Worm (Caenorhabditis elegans) whole organism, L4 larva: Measurements from ENCODE around the gene C25E10.11.

Source experiments
- R02D3.7 ChIP-seq: fragments of 150-350 bp; sonication (generic microtip); optimal IDR thresholded peaks from 3 replicates; lab custom pipeline; 2014; ENCODE audit warnings: missing biosample characterization, missing genetic modification characterization
- T26A8.4 ChIP-seq: fragments of 200-800 bp; sonication (Bioruptor generic); IDR thresholded peaks from 2 replicates; pipeline ENCODE4 v1.3.6; 2022; ENCODE audit warnings: missing genetic modification characterization, missing compliant biosample characterization
- Y105C5A.15 ChIP-seq: fragments of 200-800 bp; sonication (Bioruptor generic); IDR thresholded peaks from 2 replicates; pipeline ENCODE4 v1.3.6; 2022; ENCODE audit warnings: missing genetic modification characterization, missing compliant biosample characterization
- aha-1 ChIP-seq: fragments of 150-350 bp; peaks from one replicate; lab custom pipeline; 2014; ENCODE audit warnings: missing biosample characterization, missing genetic modification characterization
- ceh-44 ChIP-seq: fragments of 200-800 bp; sonication (Bioruptor generic); IDR thresholded peaks from 2 replicates; pipeline ENCODE4 v1.3.6; 2022; ENCODE audit warnings: missing genetic modification reagents, missing genetic modification characterization, missing compliant biosample characterization
- cey-2 ChIP-seq: sonication (generic microtip); optimal IDR thresholded peaks from 3 replicates; lab custom pipeline; 2017; ENCODE audit warnings: missing genetic modification characterization, mild to moderate bottlenecking, missing compliant biosample characterization, antibody characterized with exemption, borderline replicate concordance; ENCODE audit not compliant: insufficient read depth
- daf-16 ChIP-seq, 3 experiments: sonication (generic microtip); optimal IDR thresholded peaks; 2 replicates each; lab custom pipeline; 2016 to 2017; ENCODE audit warnings: missing genetic modification characterization in 3 of 3, missing genetic modification reagents in 3 of 3, mild to moderate bottlenecking in 2 of 3, missing compliant biosample characterization in 2 of 3, missing biosample characterization in 1 of 3, moderate library complexity in 1 of 3
- dmd-6 ChIP-seq: fragments of 200-800 bp; sonication (Bioruptor generic); IDR thresholded peaks from 2 replicates; pipeline ENCODE4 v1.3.6; 2022; ENCODE audit warnings: missing genetic modification reagents, missing genetic modification characterization, missing compliant biosample characterization
- dpl-1 ChIP-seq: fragments of 150-350 bp; optimal IDR thresholded peaks from 2 replicates; lab custom pipeline; 2014; ENCODE audit warnings: missing biosample characterization, missing genetic modification reagents, missing genetic modification characterization
- dve-1 ChIP-seq: sonication (generic microtip); optimal IDR thresholded peaks from 2 replicates; lab custom pipeline; 2017; ENCODE audit warnings: antibody characterized with exemption, mild to moderate bottlenecking, missing genetic modification characterization, missing compliant biosample characterization; ENCODE audit not compliant: insufficient read depth
- gei-8 ChIP-seq: fragments of 200-800 bp; sonication (Bioruptor generic); optimal IDR thresholded peaks from 2 replicates; lab custom pipeline; 2018; ENCODE audit warnings: mild to moderate bottlenecking, missing genetic modification characterization, missing compliant biosample characterization
- hif-1 ChIP-seq, 2 experiments: sonication (generic microtip); optimal IDR thresholded peaks; 2 replicates each; lab custom pipeline; 2016 to 2017; ENCODE audit warnings: missing compliant biosample characterization in 2 of 2, missing genetic modification characterization in 2 of 2, missing genetic modification reagents in 2 of 2, missing genotype in 2 of 2, mild to moderate bottlenecking in 1 of 2
- hlh-11 ChIP-seq: fragments of 200-800 bp; sonication (Bioruptor generic); optimal IDR thresholded peaks from 2 replicates; lab custom pipeline; 2018; ENCODE audit warnings: mild to moderate bottlenecking, missing genetic modification characterization, missing compliant biosample characterization
- hlh-30 ChIP-seq: sonication (generic microtip); optimal IDR thresholded peaks from 2 replicates; lab custom pipeline; 2017; ENCODE audit warnings: antibody characterized with exemption, mild to moderate bottlenecking, missing genetic modification characterization, missing compliant biosample characterization; ENCODE audit not compliant: insufficient read depth
- jun-1 ChIP-seq: fragments of 150-350 bp; optimal IDR thresholded peaks from 2 replicates; lab custom pipeline; 2014; ENCODE audit warnings: missing biosample characterization, missing genetic modification reagents, missing genetic modification characterization
- lin-39 ChIP-seq: fragments of 150-350 bp; optimal IDR thresholded peaks from 2 replicates; lab custom pipeline; 2014; ENCODE audit warnings: missing biosample characterization, missing genetic modification reagents, missing genetic modification characterization
- lsy-2 ChIP-seq, 2 experiments: fragments of 150-350 bp in 1 of 2; sonication (generic microtip) in 1 of 2; optimal IDR thresholded peaks; 2 replicates each; lab custom pipeline; 2014 to 2017; ENCODE audit warnings: missing biosample characterization in 2 of 2, missing genetic modification characterization in 2 of 2
- mdl-1 ChIP-seq, 2 experiments: fragments of 150-350 bp in 1 of 2; sonication (generic microtip) in 1 of 2; optimal IDR thresholded peaks; 2 replicates each; lab custom pipeline; 2014 to 2017; ENCODE audit warnings: missing biosample characterization in 2 of 2, missing genetic modification characterization in 2 of 2
- mdt-29 ChIP-seq: fragments of 200-800 bp; sonication (Bioruptor generic); IDR thresholded peaks from 2 replicates; pipeline ENCODE4 v1.3.6; 2022; ENCODE audit warnings: missing genetic modification reagents, missing genetic modification characterization, missing compliant biosample characterization
- mep-1 ChIP-seq: fragments of 150-350 bp; sonication (generic microtip); optimal IDR thresholded peaks from 3 replicates; lab custom pipeline; 2014; ENCODE audit warnings: missing biosample characterization, missing genetic modification characterization
- mes-2 ChIP-seq: sonication (generic microtip); optimal IDR thresholded peaks from 2 replicates; lab custom pipeline; 2016; ENCODE audit warnings: missing genotype, mild to moderate bottlenecking, missing genetic modification characterization, missing compliant biosample characterization; ENCODE audit not compliant: poor library complexity, severe bottlenecking
- nhr-10 ChIP-seq: fragments of 150-350 bp; optimal IDR thresholded peaks from 2 replicates; lab custom pipeline; 2014; ENCODE audit warnings: missing biosample characterization, missing genetic modification characterization
- nhr-102 ChIP-seq: sonication (generic microtip); optimal IDR thresholded peaks from 2 replicates; lab custom pipeline; 2016; ENCODE audit warnings: mild to moderate bottlenecking, missing genetic modification characterization, moderate library complexity, missing compliant biosample characterization
- nhr-237 ChIP-seq: sonication (generic microtip); optimal IDR thresholded peaks from 2 replicates; lab custom pipeline; 2017; ENCODE audit warnings: missing biosample characterization, missing genetic modification characterization
- nhr-28 ChIP-seq: fragments of 150-350 bp; optimal IDR thresholded peaks from 2 replicates; lab custom pipeline; 2014; ENCODE audit warnings: missing biosample characterization, missing genetic modification characterization
- nhr-48 ChIP-seq: sonication (generic microtip); optimal IDR thresholded peaks from 2 replicates; lab custom pipeline; 2016; ENCODE audit warnings: mild to moderate bottlenecking, missing genetic modification characterization, missing compliant biosample characterization
- pha-4 ChIP-seq, 2 experiments: fragments of 150-350 bp in 1 of 2; fragments of 200-800 bp in 1 of 2; sonication (Bioruptor generic) in 1 of 2; IDR thresholded peaks in 1 of 2; optimal IDR thresholded peaks in 1 of 2; 2 replicates each; pipeline versions ENCODE4 v1.3.6 to Lab custom; 2014 to 2022; ENCODE audit warnings: missing genetic modification characterization in 2 of 2, missing genetic modification reagents in 2 of 2, missing biosample characterization in 1 of 2, missing compliant biosample characterization in 1 of 2
- pqm-1 ChIP-seq: sonication (generic microtip); optimal IDR thresholded peaks from 2 replicates; lab custom pipeline; 2017; ENCODE audit warnings: missing biosample characterization, missing genetic modification characterization
- saeg-2 ChIP-seq: fragments of 200-800 bp; sonication (Bioruptor generic); IDR thresholded peaks from 2 replicates; pipeline ENCODE4 v1.3.6; 2022; ENCODE audit warnings: missing genetic modification reagents, missing genetic modification characterization, missing compliant biosample characterization
- skn-1 ChIP-seq: fragments of 150-350 bp; optimal IDR thresholded peaks from 2 replicates; lab custom pipeline; 2014; ENCODE audit warnings: missing biosample characterization, missing genetic modification characterization
- spr-3 ChIP-seq: fragments of 200-800 bp; sonication (Bioruptor generic); optimal IDR thresholded peaks from 2 replicates; lab custom pipeline; 2018; ENCODE audit warnings: mild to moderate bottlenecking, missing genetic modification characterization, missing compliant biosample characterization
- tag-97 ChIP-seq: fragments of 200-800 bp; sonication (Bioruptor generic); IDR thresholded peaks from 2 replicates; pipeline ENCODE4 v1.3.6; 2022; ENCODE audit warnings: missing genetic modification characterization, missing compliant biosample characterization
- tra-1 ChIP-seq: fragments of 200-800 bp; sonication (Bioruptor generic); IDR thresholded peaks from 2 replicates; pipeline ENCODE4 v1.3.6; 2022; ENCODE audit warnings: missing genetic modification reagents, missing genetic modification characterization, missing compliant biosample characterization
- unc-62 ChIP-seq, 3 experiments: fragments of 150-350 bp in 1 of 3; sonication (generic microtip); optimal IDR thresholded peaks in 2 of 3; peaks in 1 of 3; 1 replicate in 1 of 3; 2 replicates in 2 of 3; lab custom pipeline; 2014 to 2017; ENCODE audit warnings: missing biosample characterization in 3 of 3, missing genetic modification characterization in 3 of 3, missing genetic modification reagents in 3 of 3, missing genotype in 1 of 3
- ztf-7 ChIP-seq: fragments of 150-350 bp; optimal IDR thresholded peaks from 2 replicates; lab custom pipeline; 2014; ENCODE audit warnings: missing biosample characterization, missing genetic modification characterization

Gene C25E10.11

ce11 chrV:9078815-9079525, 20.4 kb upstream of the C25E10.11 start:
- peak; percentile 33 for TF ChIP-seq mes-2
- TF ChIP-seq lin-39: no peak
- TF ChIP-seq hif-1 (tag; optimal IDR thresholded peaks at IDR 0.05; lab: Kevin White, UChicago): peak; percentile 2 to 94
- peak; percentile 85 for TF ChIP-seq nhr-48
- peak in 1 of 2 experiments; percentile 60 for TF ChIP-seq daf-16 (GFP tag; optimal IDR thresholded peaks at IDR 0.05; lab: Kevin White, UChicago)
- TF ChIP-seq daf-16 (tag; optimal IDR thresholded peaks at IDR 0.05; lab: Kevin White, UChicago): peak; percentile 93
- no peak for TF ChIP-seq jun-1 (tag; lab: Kevin White, UChicago)
- no peak for TF ChIP-seq dpl-1 (GFP tag; lab: Kevin White, UChicago)
- TF ChIP-seq aha-1 (tag; lab: Kevin White, UChicago): peak; percentile 89
- TF ChIP-seq cey-2: no peak
- TF ChIP-seq hlh-11 (tag; lab: Kevin White, UChicago): peak; percentile 89
- peak; percentile 42 for TF ChIP-seq pqm-1 (tag; lab: Kevin White, UChicago)
- no peak for TF ChIP-seq nhr-10 (tag; lab: Kevin White, UChicago)
- no peak for TF ChIP-seq R02D3.7 (tag; lab: Kevin White, UChicago)
- TF ChIP-seq ztf-7 (tag; lab: Kevin White, UChicago): peak; percentile 53
- peak in 1 of 2 experiments; percentile 55 for TF ChIP-seq mdl-1 (tag; optimal IDR thresholded peaks at IDR 0.05; lab: Kevin White, UChicago)
- peak; percentile 52 for TF ChIP-seq hlh-30 (tag; lab: Kevin White, UChicago)
- TF ChIP-seq dmd-6: peak; percentile 91
- 0 out of 2 replicates have a peak, but pooled peaks have one; percentile 37 for TF ChIP-seq T26A8.4
- TF ChIP-seq tra-1 (GFP tag; lab: Robert Waterston, UW): peak; percentile 44; the same call in 1 of the 2 replicates
- 0 out of 2 replicates have a peak, but pooled peaks have one; percentile 38 for TF ChIP-seq saeg-2 (GFP tag; lab: Robert Waterston, UW)
- peak; percentile 54 for TF ChIP-seq nhr-28 (tag; lab: Kevin White, UChicago)
- peak; percentile 74 for TF ChIP-seq dve-1 (tag; lab: Kevin White, UChicago)
- peak; percentile 75 for TF ChIP-seq nhr-102 (tag; lab: Kevin White, UChicago)
- TF ChIP-seq mdt-29 (GFP tag; lab: Robert Waterston, UW): 0 out of 2 replicates have a peak, but pooled peaks have one; percentile 24
- TF ChIP-seq unc-62 (GFP tag; optimal IDR thresholded peaks at IDR 0.05 in 1 of 2; lab: Kevin White, UChicago): peak in 1 of 2 experiments; percentile 93
- no peak for TF ChIP-seq unc-62 (tag; optimal IDR thresholded peaks at IDR 0.05; lab: Kevin White, UChicago)
- peak; percentile 44 for TF ChIP-seq gei-8 (GFP tag; lab: Kevin White, UChicago)
- TF ChIP-seq, all 104 proteins: peak for 20

- TF ChIP-seq nhr-28 (tag; lab: Kevin White, UChicago) (peak; percentile 66), tag-97 (GFP tag; lab: Robert Waterston, UW) (no peak), unc-62 (GFP tag; optimal IDR thresholded peaks at IDR 0.05 in 1 of 2; lab: Kevin White, UChicago) (peak in 1 of 2 experiments; percentile 53), unc-62 (tag; optimal IDR thresholded peaks at IDR 0.05; lab: Kevin White, UChicago) (no peak)
Observed at ce11 chrV:9078067-9078581, 19.6 kb upstream of the C25E10.11 start.

- no peak for TF ChIP-seq nhr-237 (tag; lab: Kevin White, UChicago)
- TF ChIP-seq spr-3 (GFP tag; lab: Kevin White, UChicago): no peak
- TF ChIP-seq daf-16 (GFP tag; optimal IDR thresholded peaks at IDR 0.05; lab: Kevin White, UChicago): no peak
- TF ChIP-seq daf-16 (tag; optimal IDR thresholded peaks at IDR 0.05; lab: Kevin White, UChicago): peak; percentile 4
- TF ChIP-seq aha-1 (tag; lab: Kevin White, UChicago): peak; percentile 92
- TF ChIP-seq skn-1: no peak
Observed at ce11 chrV:9076273-9076672, 17.7 kb upstream of the C25E10.11 start, which contains the start of gene T27E4.7. TSS of gene T27E4.7 (minus strand) at chrV:9076322.

DNA sequence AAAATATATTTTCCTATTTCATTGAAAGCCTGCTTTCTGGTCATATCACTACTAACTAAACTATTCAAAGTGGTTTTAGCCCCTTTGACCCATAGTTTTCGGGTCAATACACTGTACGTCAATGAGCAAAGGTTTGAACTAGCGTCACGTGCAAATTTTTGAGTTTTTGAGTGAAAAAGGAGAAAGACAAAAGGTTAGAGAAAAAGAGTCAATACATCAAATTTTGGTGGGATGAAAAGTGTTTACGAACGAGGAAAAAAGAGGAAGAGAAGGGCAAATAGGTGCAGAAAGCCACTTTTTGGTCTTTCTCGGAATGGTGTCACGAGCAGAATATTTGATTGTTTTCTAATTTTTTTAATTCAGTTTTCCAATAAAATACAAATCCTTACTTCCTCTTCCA, 17.3 kb upstream of the C25E10.11 start:
- TF ChIP-seq hlh-30 (tag; lab: Kevin White, UChicago): peak; percentile 38
- TF ChIP-seq pha-4 (GFP tag; IDR thresholded peaks at IDR 0.05; lab: Robert Waterston, UW): 0 out of 2 replicates have a peak, but pooled peaks have one; percentile 35
- no peak for TF ChIP-seq pha-4 (tag; optimal IDR thresholded peaks at IDR 0.05; lab: Kevin White, UChicago)
- no peak for TF ChIP-seq spr-3 (GFP tag; lab: Kevin White, UChicago)
- TF ChIP-seq dmd-6: peak; percentile 31
- TF ChIP-seq lsy-2 (tag; optimal IDR thresholded peaks at IDR 0.05; lab: Kevin White, UChicago): peak in 1 of 2 experiments; percentile 25
- TF ChIP-seq dve-1 (tag; lab: Kevin White, UChicago): peak; percentile 15
- no peak for TF ChIP-seq mep-1 (tag; lab: Kevin White, UChicago)
- peak; percentile 25 for TF ChIP-seq nhr-28 (tag; lab: Kevin White, UChicago)
- peak in 1 of 2 experiments; percentile 32 for TF ChIP-seq mdl-1 (tag; optimal IDR thresholded peaks at IDR 0.05; lab: Kevin White, UChicago)
- TF ChIP-seq ceh-44: no peak
- TF ChIP-seq hlh-11 (tag; lab: Kevin White, UChicago): peak; percentile 35
- no peak for TF ChIP-seq Y105C5A.15 (GFP tag; lab: Robert Waterston, UW)
- no peak for TF ChIP-seq daf-16 (GFP tag; optimal IDR thresholded peaks at IDR 0.05; lab: Kevin White, UChicago)
- TF ChIP-seq daf-16 (tag; optimal IDR thresholded peaks at IDR 0.05; lab: Kevin White, UChicago): peak; percentile 59
